Fruit fly (Drosophila melanogaster) whole organism, embryonic: ENCODE measurements around the gene Nct.

ENCODE experiments used
- Asciz ChIP-seq: fragments of 200-800 bp; sonication (Bioruptor generic); optimal IDR thresholded peaks from 2 replicates; lab custom pipeline; 2017; ENCODE audit warnings: missing biosample characterization, mild to moderate bottlenecking, missing genetic modification characterization, missing genetic modification reagents
- CG10267 ChIP-seq: fragments of 200-800 bp; sonication (Bioruptor generic); optimal IDR thresholded peaks from 2 replicates; lab custom pipeline; 2018; ENCODE audit warnings: missing biosample characterization, mild to moderate bottlenecking, missing genetic modification characterization, moderate library complexity
- CG11247 ChIP-seq: fragments of 200-800 bp; sonication (Bioruptor generic); IDR thresholded peaks from 2 replicates; pipeline ENCODE4 v1.3.6; 2022; ENCODE audit warnings: missing biosample characterization, missing genetic modification characterization
- CG12744 ChIP-seq: fragments of 200-800 bp; sonication (Bioruptor generic); optimal IDR thresholded peaks from 2 replicates; lab custom pipeline; 2016; ENCODE audit warnings: missing biosample characterization, missing genetic modification characterization
- CG17385 ChIP-seq: fragments of 200-800 bp; sonication (Bioruptor generic); optimal IDR thresholded peaks from 3 replicates; lab custom pipeline; 2018; ENCODE audit warnings: missing biosample characterization, mild to moderate bottlenecking, missing genetic modification characterization
- CG17829 ChIP-seq: fragments of 200-800 bp; optimal IDR thresholded peaks from 2 replicates; lab custom pipeline; 2019; ENCODE audit warnings: missing biosample characterization, mild to moderate bottlenecking, missing genetic modification characterization, moderate library complexity
- CG30020 ChIP-seq: fragments of 200-800 bp; optimal IDR thresholded peaks from 2 replicates; lab custom pipeline; 2019; ENCODE audit warnings: missing biosample characterization, mild to moderate bottlenecking, missing genetic modification characterization, moderate library complexity
- CG3065 ChIP-seq: fragments of 200-800 bp; sonication (Bioruptor generic); optimal IDR thresholded peaks from 2 replicates; lab custom pipeline; 2016; ENCODE audit warnings: missing biosample characterization, missing genetic modification characterization
- CG6175 ChIP-seq: fragments of 200-800 bp; sonication (Bioruptor generic); IDR thresholded peaks from 3 replicates; pipeline ENCODE4 v1.3.6; 2022; ENCODE audit warnings: missing biosample characterization, missing genetic modification characterization
- CG6272 ChIP-seq: fragments of 200-800 bp; sonication (Bioruptor generic); IDR thresholded peaks from 2 replicates; pipeline ENCODE4 v1.3.6; 2022; ENCODE audit warnings: missing biosample characterization, missing genetic modification characterization
- CG6654 ChIP-seq: fragments of 200-800 bp; sonication (Bioruptor generic); optimal IDR thresholded peaks from 2 replicates; lab custom pipeline; 2017; ENCODE audit warnings: missing biosample characterization, mild to moderate bottlenecking, missing genetic modification characterization
- CG7372 ChIP-seq: fragments of 200-800 bp; sonication (Bioruptor generic); IDR thresholded peaks from 2 replicates; pipeline ENCODE4 v1.3.6; 2022; ENCODE audit warnings: missing biosample characterization, missing genetic modification characterization
- CG8281 ChIP-seq: fragments of 200-800 bp; sonication (Bioruptor generic); optimal IDR thresholded peaks from 2 replicates; lab custom pipeline; 2018; ENCODE audit warnings: missing biosample characterization, mild to moderate bottlenecking, missing genetic modification characterization, moderate library complexity
- CG9609 ChIP-seq: fragments of 200-800 bp; sonication (Bioruptor generic); optimal IDR thresholded peaks from 3 replicates; lab custom pipeline; 2016; ENCODE audit warnings: missing biosample characterization, missing genetic modification characterization
- D19B ChIP-seq: fragments of 200-800 bp; sonication (Bioruptor generic); optimal IDR thresholded peaks from 2 replicates; lab custom pipeline; 2017; ENCODE audit warnings: missing biosample characterization, mild to moderate bottlenecking, missing genetic modification characterization
- Dad ChIP-seq: fragments of 200-800 bp; sonication (Bioruptor generic); optimal IDR thresholded peaks from 3 replicates; lab custom pipeline; 2016; ENCODE audit warnings: missing biosample characterization, missing genetic modification characterization
- Dip3 ChIP-seq: fragments of 200-800 bp; sonication (Bioruptor generic); optimal IDR thresholded peaks from 3 replicates; lab custom pipeline; 2016; ENCODE audit warnings: missing biosample characterization, missing genetic modification characterization
- Drgx ChIP-seq: fragments of 200-800 bp; sonication (Bioruptor generic); IDR thresholded peaks from 2 replicates; pipeline ENCODE4 v1.3.6; 2022; ENCODE audit warnings: missing biosample characterization, missing genetic modification characterization
- E2f2 ChIP-seq: fragments of 200-800 bp; sonication (Bioruptor generic); IDR thresholded peaks from 2 replicates; pipeline ENCODE4 v1.3.6; 2022; ENCODE audit warnings: missing biosample characterization, missing genetic modification characterization
- HLH4C ChIP-seq: fragments of 200-800 bp; sonication (Bioruptor generic); IDR thresholded peaks from 3 replicates; pipeline ENCODE4 v1.3.6; 2022; ENCODE audit warnings: missing biosample characterization, missing genetic modification characterization; ENCODE audit not compliant: partially characterized antibody
- Hey ChIP-seq: fragments of 200-800 bp; sonication (Bioruptor generic); optimal IDR thresholded peaks from 3 replicates; lab custom pipeline; 2018; ENCODE audit warnings: missing biosample characterization, mild to moderate bottlenecking, missing genetic modification characterization
- MBD-R2 ChIP-seq: fragments of 200-800 bp; sonication (Bioruptor generic); IDR thresholded peaks from 2 replicates; pipeline ENCODE4 v1.3.6; 2022; ENCODE audit warnings: missing biosample characterization, missing genetic modification characterization
- Mad ChIP-seq: fragments of 200-800 bp; sonication (Bioruptor generic); optimal IDR thresholded peaks from 2 replicates; lab custom pipeline; 2016; ENCODE audit warnings: missing biosample characterization, missing genetic modification characterization
- Trl ChIP-seq, 3 experiments: fragments of >200 bp in 2 of 3; fragments of 200-800 bp in 1 of 3; sonication (Bioruptor generic) in 1 of 3; optimal IDR thresholded peaks; 2 replicates in 1 of 3; 3 replicates in 2 of 3; lab custom pipeline; 2016 to 2017; ENCODE audit warnings: missing biosample characterization in 1 of 3, missing genetic modification characterization in 1 of 3
- ab ChIP-seq: fragments of 200-800 bp; sonication (Bioruptor generic); optimal IDR thresholded peaks from 2 replicates; lab custom pipeline; 2016; ENCODE audit warnings: missing biosample characterization, missing genetic modification characterization
- amos ChIP-seq: fragments of 200-800 bp; sonication (Bioruptor generic); IDR thresholded peaks from 2 replicates; pipeline ENCODE4 v1.3.6; 2022; ENCODE audit warnings: missing biosample characterization, missing genetic modification characterization; ENCODE audit not compliant: partially characterized antibody
- bcd ChIP-seq: fragments of 200-800 bp; sonication (Bioruptor generic); optimal IDR thresholded peaks from 2 replicates; lab custom pipeline; 2017; ENCODE audit warnings: missing biosample characterization, mild to moderate bottlenecking, missing genetic modification characterization
- bowl ChIP-seq: fragments of 200-800 bp; sonication (Bioruptor generic); IDR thresholded peaks from 2 replicates; pipeline ENCODE4 v1.3.6; 2022; ENCODE audit warnings: missing biosample characterization, missing genetic modification characterization
- br ChIP-seq: fragments of >200 bp; optimal IDR thresholded peaks from 2 replicates; lab custom pipeline; 2017
- btn ChIP-seq: fragments of 200-800 bp; sonication (Bioruptor generic); optimal IDR thresholded peaks from 2 replicates; lab custom pipeline; 2016; ENCODE audit warnings: missing biosample characterization, missing genetic modification characterization
- disco-r ChIP-seq: fragments of 200-800 bp; sonication (Bioruptor generic); optimal IDR thresholded peaks from 2 replicates; lab custom pipeline; 2016; ENCODE audit warnings: missing biosample characterization, missing genetic modification characterization
- en ChIP-seq: fragments of 200-800 bp; sonication (Bioruptor generic); optimal IDR thresholded peaks from 2 replicates; lab custom pipeline; 2016; ENCODE audit warnings: missing biosample characterization, missing genetic modification characterization
- fd3F ChIP-seq: fragments of 200-800 bp; sonication (Bioruptor generic); optimal IDR thresholded peaks from 2 replicates; lab custom pipeline; 2018; ENCODE audit warnings: missing biosample characterization, mild to moderate bottlenecking, missing genetic modification characterization, moderate library complexity
- ftz-f1 ChIP-seq: fragments of 200-800 bp; sonication (Bioruptor generic); optimal IDR thresholded peaks from 2 replicates; lab custom pipeline; 2016; ENCODE audit warnings: missing biosample characterization, missing genetic modification characterization
- klu ChIP-seq: fragments of 200-800 bp; sonication (Bioruptor generic); IDR thresholded peaks from 2 replicates; pipeline ENCODE4 v1.3.6; 2022; ENCODE audit warnings: missing biosample characterization, missing genetic modification characterization
- lab ChIP-seq: fragments of 200-800 bp; sonication (Bioruptor generic); optimal IDR thresholded peaks from 3 replicates; lab custom pipeline; 2017; ENCODE audit warnings: missing biosample characterization, missing genetic modification characterization, mild to moderate bottlenecking, moderate library complexity, missing genetic modification reagents
- luna ChIP-seq: fragments of 200-800 bp; sonication (Bioruptor generic); optimal IDR thresholded peaks from 2 replicates; lab custom pipeline; 2016; ENCODE audit warnings: missing biosample characterization, missing genetic modification characterization
- maf-S ChIP-seq: fragments of 200-800 bp; sonication (Bioruptor generic); optimal IDR thresholded peaks from 2 replicates; lab custom pipeline; 2016; ENCODE audit warnings: missing biosample characterization, missing genetic modification characterization
- oc ChIP-seq: fragments of 200-800 bp; sonication (Bioruptor generic); optimal IDR thresholded peaks from 2 replicates; lab custom pipeline; 2018; ENCODE audit warnings: missing biosample characterization, mild to moderate bottlenecking, missing genetic modification characterization, moderate library complexity
- p53 ChIP-seq: fragments of 200-800 bp; sonication (Bioruptor generic); optimal IDR thresholded peaks from 2 replicates; lab custom pipeline; 2016; ENCODE audit warnings: missing biosample characterization, missing genetic modification characterization
- peb ChIP-seq: fragments of 200-800 bp; sonication (Bioruptor generic); IDR thresholded peaks from 2 replicates; pipeline ENCODE4 v1.3.6; 2022; ENCODE audit warnings: missing biosample characterization, missing genetic modification characterization
- pita ChIP-seq: fragments of 200-800 bp; sonication (Bioruptor generic); optimal IDR thresholded peaks from 2 replicates; lab custom pipeline; 2017; ENCODE audit warnings: missing biosample characterization, mild to moderate bottlenecking, missing genetic modification characterization
- sens ChIP-seq: fragments of 200-800 bp; sonication (Bioruptor generic); peaks from one replicate; lab custom pipeline; 2016; ENCODE audit warnings: missing biosample characterization, missing genetic modification characterization
- sima ChIP-seq: fragments of 200-800 bp; sonication (Bioruptor generic); optimal IDR thresholded peaks from 2 replicates; lab custom pipeline; 2016; ENCODE audit warnings: missing biosample characterization, missing genetic modification characterization
- sna ChIP-seq: fragments of 200-800 bp; sonication (Bioruptor generic); IDR thresholded peaks from 2 replicates; pipeline ENCODE4 v1.3.6; 2022; ENCODE audit warnings: missing biosample characterization, missing genetic modification characterization; ENCODE audit not compliant: partially characterized antibody
- stc ChIP-seq: fragments of 200-800 bp; sonication (Bioruptor generic); IDR thresholded peaks from 2 replicates; pipeline ENCODE4 v1.3.6; 2022; ENCODE audit warnings: missing biosample characterization, missing genetic modification characterization
- trh ChIP-seq: fragments of 200-800 bp; sonication (Bioruptor generic); optimal IDR thresholded peaks from 2 replicates; lab custom pipeline; 2016; ENCODE audit warnings: missing biosample characterization, missing genetic modification characterization
- ttk ChIP-seq: fragments of 200-800 bp; sonication (Bioruptor generic); IDR thresholded peaks from 2 replicates; pipeline ENCODE4 v2.1.2; 2022; ENCODE audit warnings: missing biosample characterization, missing genetic modification characterization
- unc-4 ChIP-seq: fragments of 200-800 bp; sonication (Bioruptor generic); IDR thresholded peaks from 2 replicates; pipeline ENCODE4 v1.3.6; 2022; ENCODE audit warnings: missing biosample characterization, missing genetic modification characterization; ENCODE audit not compliant: partially characterized antibody
- usp ChIP-seq: fragments of >200 bp; optimal IDR thresholded peaks from 2 replicates; lab custom pipeline; 2017; ENCODE audit warnings: missing biosample characterization, missing genetic modification characterization
- vfl ChIP-seq: fragments of 200-800 bp; sonication (Bioruptor generic); optimal IDR thresholded peaks from 2 replicates; lab custom pipeline; 2016; ENCODE audit warnings: missing biosample characterization, missing genetic modification characterization
- vnd ChIP-seq: fragments of 200-800 bp; sonication (Bioruptor generic); IDR thresholded peaks from 3 replicates; pipeline ENCODE4 v1.3.6; 2022; ENCODE audit warnings: missing biosample characterization, missing genetic modification characterization; ENCODE audit not compliant: partially characterized antibody

Nct gene

dm6 chr3R:24850420-24850819, 981 bp upstream of the Nct start, which contains the start of gene CG7006 (continued):
- TF ChIP-seq vnd (peak; percentile 55; the same call in 2 of the 3 replicates), Trl (optimal IDR thresholded peaks at IDR 0.05; lab: Kevin White, UChicago) (no peak), Trl (GFP tag; optimal IDR thresholded peaks at IDR 0.05; lab: Kevin White, UChicago) (peak; percentile 82), lab (GFP tag; lab: Kevin White, UChicago) (no peak), CG11247 (peak; percentile 79), CG30020 (tag; lab: Kevin White, UChicago) (no peak), CG3065 (GFP tag; lab: Kevin White, UChicago) (peak; percentile 49), D19B (GFP tag; lab: Kevin White, UChicago) (no peak), sna (GFP tag; lab: Robert Waterston, UW) (peak; percentile 58; the same call in 1 of the 2 replicates), usp (GFP tag; lab: Kevin White, UChicago) (no peak), stc (GFP tag; lab: Robert Waterston, UW) (no peak), btn (GFP tag; lab: Kevin White, UChicago) (peak; percentile 33), fd3F (GFP tag; lab: Kevin White, UChicago) (no peak), ftz-f1 (GFP tag; lab: Kevin White, UChicago) (no peak), CG7372 (GFP tag; lab: Robert Waterston, UW) (peak; percentile 49; the same call in 1 of the 2 replicates), CG17829 (tag; lab: Kevin White, UChicago) (peak; percentile 62), sima (GFP tag; lab: Kevin White, UChicago) (no peak), CG6272 (GFP tag; lab: Robert Waterston, UW) (peak; percentile 29; the same call in 1 of the 2 replicates), CG12744 (GFP tag; lab: Kevin White, UChicago) (peak; percentile 68), CG10267 (tag; lab: Kevin White, UChicago) (peak; percentile 100), maf-S (GFP tag; lab: Kevin White, UChicago) (peak; percentile 84), Mad (GFP tag; lab: Kevin White, UChicago) (peak; percentile 50), HLH4C (peak; percentile 73), Dad (GFP tag; lab: Kevin White, UChicago) (peak; percentile 87), CG6654 (GFP tag; lab: Kevin White, UChicago) (no peak), bcd (GFP tag; lab: Kevin White, UChicago) (no peak), CG8281 (no peak), klu (GFP tag; lab: Robert Waterston, UW) (peak; percentile 62; the same call in 1 of the 2 replicates), bowl (GFP tag; lab: Robert Waterston, UW) (no peak), sens (peak; percentile 87), ttk (GFP tag; lab: Robert Waterston, UW) (peak; percentile 52), E2f2 (peak; percentile 96), br (lab: Kevin White, UChicago) (no peak), p53 (peak; percentile 15), oc (tag; lab: Kevin White, UChicago) (no peak), Dip3 (GFP tag; lab: Kevin White, UChicago) (peak; percentile 75), amos (GFP tag; lab: Robert Waterston, UW) (peak; percentile 85), Asciz (GFP tag; lab: Kevin White, UChicago) (no peak), peb (GFP tag; lab: Robert Waterston, UW) (peak; percentile 11; the same call in 1 of the 2 replicates), Hey (tag; lab: Kevin White, UChicago) (no peak), CG9609 (GFP tag; lab: Kevin White, UChicago) (peak; percentile 78), MBD-R2 (peak; percentile 81), CG6175 (peak; percentile 44; the same call in 1 of the 3 replicates), ab (peak; percentile 16), trh (GFP tag; lab: Kevin White, UChicago) (peak; percentile 55), disco-r (peak; percentile 34), unc-4 (GFP tag; lab: Robert Waterston, UW) (peak; percentile 73), en (no peak), luna (GFP tag; lab: Kevin White, UChicago) (peak; percentile 16), CG17385 (peak; percentile 63), pita (GFP tag; lab: Kevin White, UChicago) (no peak), vfl (peak; percentile 87), Drgx (GFP tag; lab: Robert Waterston, UW) (no peak)
